ENCODE assay signal across 1 fruit fly cellular context in genomic region chr2L:2872968-2873728, dm6.
TF ChIP-seq lines count a peak whose summit lies in the region.

No protein-coding gene starts in this region.

TF ChIP-seq in whole organism, embryonic, 481 proteins besides CTCF, POLR2A, EP300 and RAD21 (continued from another document):
- TF ChIP-seq Optix (GFP tag; IDR thresholded peaks at IDR 0.05; lab: Robert Waterston, UW) (no peak), crp (GFP tag; optimal IDR thresholded peaks at IDR 0.05; lab: Kevin White, UChicago) (no peak), CG9215 (GFP tag; IDR thresholded peaks at IDR 0.05; lab: Robert Waterston, UW) (no peak), dati (GFP tag; IDR thresholded peaks at IDR 0.05; lab: Robert Waterston, UW) (no peak), CG13123 (GFP tag; optimal IDR thresholded peaks at IDR 0.05; lab: Kevin White, UChicago) (no peak), sug (tag; optimal IDR thresholded peaks at IDR 0.05; lab: Kevin White, UChicago) (no peak), trem (tag; optimal IDR thresholded peaks at IDR 0.05; lab: Kevin White, UChicago) (no peak), croc (GFP tag; conservative IDR thresholded peaks at IDR 0.05; lab: Robert Waterston, UW) (no peak)
